Fruit fly (Drosophila melanogaster) whole organism, embryonic: ENCODE data around the gene Cpr67Fa2.

Experiments
- Atf6 ChIP-seq: fragments of 200-800 bp; sonication (Bioruptor generic); IDR thresholded peaks from 2 replicates; pipeline ENCODE4 v1.3.6; 2022; ENCODE audit warnings: missing biosample characterization, missing genetic modification characterization
- BEAF-32 ChIP-seq: fragments of 200-800 bp; sonication (Bioruptor generic); optimal IDR thresholded peaks from 3 replicates; lab custom pipeline; 2017; ENCODE audit warnings: missing biosample characterization, missing genetic modification characterization, mild to moderate bottlenecking, moderate library complexity, missing genetic modification reagents
- CG10462 ChIP-seq: fragments of 200-800 bp; sonication (Bioruptor generic); optimal IDR thresholded peaks from 2 replicates; lab custom pipeline; 2016; ENCODE audit warnings: missing biosample characterization, missing genetic modification characterization
- CG11093 ChIP-seq: fragments of 200-800 bp; sonication (Bioruptor generic); IDR thresholded peaks from 3 replicates; pipeline ENCODE4 v1.3.6; 2022; ENCODE audit warnings: missing biosample characterization, missing genetic modification characterization
- CG11398 ChIP-seq: fragments of 200-800 bp; sonication (Bioruptor generic); optimal IDR thresholded peaks from 2 replicates; lab custom pipeline; 2016; ENCODE audit warnings: missing biosample characterization, missing genetic modification characterization
- CG11456 ChIP-seq: fragments of 200-800 bp; sonication (Bioruptor generic); IDR thresholded peaks from 3 replicates; pipeline ENCODE4 v1.3.6; 2022; ENCODE audit warnings: missing biosample characterization, missing genetic modification characterization
- CG11695 ChIP-seq: fragments of 200-800 bp; sonication (Bioruptor generic); IDR thresholded peaks from 3 replicates; pipeline ENCODE4 v1.3.6; 2022; ENCODE audit warnings: missing biosample characterization, missing genetic modification characterization
- CG13123 ChIP-seq: fragments of 200-800 bp; sonication (Bioruptor generic); optimal IDR thresholded peaks from 2 replicates; lab custom pipeline; 2016; ENCODE audit warnings: missing biosample characterization, missing genetic modification characterization
- CG13624 ChIP-seq: fragments of 200-800 bp; sonication (Bioruptor generic); optimal IDR thresholded peaks from 2 replicates; lab custom pipeline; 2016; ENCODE audit warnings: missing biosample characterization, missing genetic modification characterization
- CG13894 ChIP-seq: fragments of 200-800 bp; sonication (Bioruptor generic); optimal IDR thresholded peaks from 3 replicates; lab custom pipeline; 2018; ENCODE audit warnings: missing biosample characterization, mild to moderate bottlenecking, missing genetic modification characterization, moderate library complexity
- CG14965 ChIP-seq: fragments of 200-800 bp; sonication (Bioruptor generic); optimal IDR thresholded peaks from 2 replicates; lab custom pipeline; 2016; ENCODE audit warnings: missing biosample characterization, missing genetic modification characterization, borderline replicate concordance
- CG1647 ChIP-seq: fragments of 200-800 bp; sonication (Bioruptor generic); optimal IDR thresholded peaks from 3 replicates; lab custom pipeline; 2016; ENCODE audit warnings: missing biosample characterization, missing genetic modification characterization
- CG16779 ChIP-seq: fragments of 200-800 bp; sonication (Bioruptor generic); IDR thresholded peaks from 2 replicates; pipeline ENCODE4 v1.3.6; 2022; ENCODE audit warnings: missing biosample characterization, missing genetic modification characterization
- CG17385 ChIP-seq: fragments of 200-800 bp; sonication (Bioruptor generic); optimal IDR thresholded peaks from 3 replicates; lab custom pipeline; 2018; ENCODE audit warnings: missing biosample characterization, mild to moderate bottlenecking, missing genetic modification characterization
- CG18262 ChIP-seq: fragments of 200-800 bp; optimal IDR thresholded peaks from 3 replicates; lab custom pipeline; 2019; ENCODE audit warnings: missing biosample characterization, mild to moderate bottlenecking, missing genetic modification characterization, moderate library complexity
- CG2678 ChIP-seq: fragments of 200-800 bp; sonication (Bioruptor generic); optimal IDR thresholded peaks from 3 replicates; lab custom pipeline; 2019; ENCODE audit warnings: missing biosample characterization, mild to moderate bottlenecking, missing genetic modification characterization, moderate library complexity
- CG4328 ChIP-seq: fragments of 200-800 bp; sonication (Bioruptor generic); optimal IDR thresholded peaks from 3 replicates; lab custom pipeline; 2017; ENCODE audit warnings: missing biosample characterization, missing genetic modification reagents, missing genetic modification characterization
- D19B ChIP-seq: fragments of 200-800 bp; sonication (Bioruptor generic); optimal IDR thresholded peaks from 2 replicates; lab custom pipeline; 2017; ENCODE audit warnings: missing biosample characterization, mild to moderate bottlenecking, missing genetic modification characterization
- Gug ChIP-seq: fragments of 200-800 bp; sonication (Bioruptor generic); IDR thresholded peaks from 4 replicates; pipeline ENCODE4 v1.3.6; 2022; ENCODE audit warnings: missing biosample characterization, missing genetic modification characterization
- HmgD ChIP-seq: fragments of 200-800 bp; sonication (Bioruptor generic); optimal IDR thresholded peaks from 3 replicates; lab custom pipeline; 2016; ENCODE audit warnings: missing biosample characterization, missing genetic modification characterization
- Lhr ChIP-seq: fragments of 200-800 bp; sonication (Bioruptor generic); optimal IDR thresholded peaks from 3 replicates; lab custom pipeline; 2017; ENCODE audit warnings: mild to moderate bottlenecking, missing biosample characterization, missing genetic modification reagents, missing genetic modification characterization
- Meics ChIP-seq: fragments of 200-800 bp; sonication (Bioruptor generic); optimal IDR thresholded peaks from 2 replicates; lab custom pipeline; 2017; ENCODE audit warnings: missing biosample characterization, mild to moderate bottlenecking, missing genetic modification characterization
- NFAT ChIP-seq: fragments of 200-800 bp; sonication (Bioruptor generic); IDR thresholded peaks from 2 replicates; pipeline ENCODE4 v1.3.6; 2022; ENCODE audit warnings: missing biosample characterization, missing genetic modification characterization
- Neu2 ChIP-seq: fragments of 200-800 bp; sonication (Bioruptor generic); optimal IDR thresholded peaks from 3 replicates; lab custom pipeline; 2016; ENCODE audit warnings: missing biosample characterization, missing genetic modification characterization, borderline replicate concordance
- Rx ChIP-seq: fragments of 200-800 bp; sonication (Bioruptor generic); IDR thresholded peaks from 2 replicates; pipeline ENCODE4 v1.3.6; 2022; ENCODE audit warnings: missing biosample characterization, missing genetic modification characterization
- Sox100B ChIP-seq: fragments of 200-800 bp; sonication (Bioruptor generic); optimal IDR thresholded peaks from 3 replicates; lab custom pipeline; 2018; ENCODE audit warnings: missing biosample characterization, mild to moderate bottlenecking, missing genetic modification characterization
- Xbp1 ChIP-seq: fragments of 200-800 bp; sonication (Bioruptor generic); optimal IDR thresholded peaks from 3 replicates; lab custom pipeline; 2016; ENCODE audit warnings: missing biosample characterization, mild to moderate bottlenecking, missing genetic modification characterization
- ap ChIP-seq: fragments of 200-800 bp; sonication (Bioruptor generic); IDR thresholded peaks from 2 replicates; pipeline ENCODE4 v1.3.6; 2022; ENCODE audit warnings: missing biosample characterization, missing genetic modification characterization
- ato ChIP-seq: fragments of 200-800 bp; sonication (Bioruptor generic); IDR thresholded peaks from 2 replicates; pipeline ENCODE4 v1.3.6; 2022; ENCODE audit warnings: missing biosample characterization, missing genetic modification characterization; ENCODE audit not compliant: partially characterized antibody
- bbx ChIP-seq: fragments of 200-800 bp; sonication (Bioruptor generic); IDR thresholded peaks from 2 replicates; pipeline ENCODE4 v1.3.6; 2022; ENCODE audit warnings: missing biosample characterization, missing genetic modification characterization; ENCODE audit not compliant: partially characterized antibody
- bigmax ChIP-seq: fragments of 200-800 bp; sonication (Bioruptor generic); optimal IDR thresholded peaks from 2 replicates; lab custom pipeline; 2018; ENCODE audit warnings: missing biosample characterization, mild to moderate bottlenecking, missing genetic modification characterization
- btn ChIP-seq: fragments of 200-800 bp; sonication (Bioruptor generic); optimal IDR thresholded peaks from 2 replicates; lab custom pipeline; 2016; ENCODE audit warnings: missing biosample characterization, missing genetic modification characterization
- chinmo ChIP-seq: fragments of 200-800 bp; sonication (Bioruptor generic); IDR thresholded peaks from 4 replicates; pipeline ENCODE4 v1.3.6; 2022; ENCODE audit warnings: missing biosample characterization, missing genetic modification characterization; ENCODE audit not compliant: partially characterized antibody
- dmrt99B ChIP-seq: fragments of 200-800 bp; sonication (Bioruptor generic); optimal IDR thresholded peaks from 2 replicates; lab custom pipeline; 2018; ENCODE audit warnings: missing biosample characterization, mild to moderate bottlenecking, missing genetic modification characterization, moderate library complexity
- fu2 ChIP-seq: fragments of 200-800 bp; sonication (Bioruptor generic); optimal IDR thresholded peaks from 2 replicates; lab custom pipeline; 2016; ENCODE audit warnings: missing biosample characterization, missing genetic modification characterization
- h ChIP-seq: fragments of >200 bp; optimal IDR thresholded peaks from 2 replicates; lab custom pipeline; 2017
- hbn ChIP-seq: fragments of 200-800 bp; sonication (Bioruptor generic); IDR thresholded peaks from 2 replicates; pipeline ENCODE4 v1.3.6; 2022; ENCODE audit warnings: missing biosample characterization, missing genetic modification characterization; ENCODE audit not compliant: partially characterized antibody
- lov ChIP-seq, 2 experiments: fragments of 200-800 bp in 1 of 2; fragments of >200 bp in 1 of 2; sonication (Bioruptor generic) in 1 of 2; IDR thresholded peaks in 1 of 2; optimal IDR thresholded peaks in 1 of 2; 2 replicates in 1 of 2; 3 replicates in 1 of 2; pipeline versions ENCODE4 v1.3.6 to Lab custom; 2017 to 2022; ENCODE audit warnings: missing biosample characterization in 1 of 2, missing genetic modification characterization in 1 of 2
- peb ChIP-seq: fragments of 200-800 bp; sonication (Bioruptor generic); IDR thresholded peaks from 2 replicates; pipeline ENCODE4 v1.3.6; 2022; ENCODE audit warnings: missing biosample characterization, missing genetic modification characterization
- pfk ChIP-seq: fragments of 200-800 bp; sonication (Bioruptor generic); optimal IDR thresholded peaks from 2 replicates; lab custom pipeline; 2018; ENCODE audit warnings: missing biosample characterization, mild to moderate bottlenecking, missing genetic modification characterization, moderate library complexity
- pho ChIP-seq: fragments of 200-800 bp; sonication (Bioruptor generic); optimal IDR thresholded peaks from 2 replicates; lab custom pipeline; 2016; ENCODE audit warnings: missing biosample characterization, missing genetic modification characterization
- pum ChIP-seq: fragments of 200-800 bp; sonication (Bioruptor generic); optimal IDR thresholded peaks from 2 replicates; lab custom pipeline; 2016; ENCODE audit warnings: missing biosample characterization, missing genetic modification characterization
- sc ChIP-seq, 3 experiments: fragments of >200 bp in 2 of 3; fragments of 200-800 bp in 1 of 3; sonication (Bioruptor generic) in 1 of 3; optimal IDR thresholded peaks; 2 replicates in 2 of 3; 3 replicates in 1 of 3; lab custom pipeline; 2017; ENCODE audit warnings: mild to moderate bottlenecking in 1 of 3, missing biosample characterization in 1 of 3, missing genetic modification characterization in 1 of 3, missing genetic modification reagents in 1 of 3
- sens ChIP-seq: fragments of 200-800 bp; sonication (Bioruptor generic); peaks from one replicate; lab custom pipeline; 2016; ENCODE audit warnings: missing biosample characterization, missing genetic modification characterization
- sr ChIP-seq: fragments of 200-800 bp; sonication (Bioruptor generic); IDR thresholded peaks from 3 replicates; pipeline ENCODE4 v1.3.6; 2022; ENCODE audit warnings: missing biosample characterization, missing genetic modification characterization
- stwl ChIP-seq: fragments of 200-800 bp; sonication (Bioruptor generic); optimal IDR thresholded peaks from 3 replicates; lab custom pipeline; 2018; ENCODE audit warnings: missing biosample characterization, mild to moderate bottlenecking, missing genetic modification characterization, moderate library complexity
- trh ChIP-seq: fragments of 200-800 bp; sonication (Bioruptor generic); optimal IDR thresholded peaks from 2 replicates; lab custom pipeline; 2016; ENCODE audit warnings: missing biosample characterization, missing genetic modification characterization
- vnd ChIP-seq: fragments of 200-800 bp; sonication (Bioruptor generic); IDR thresholded peaks from 3 replicates; pipeline ENCODE4 v1.3.6; 2022; ENCODE audit warnings: missing biosample characterization, missing genetic modification characterization; ENCODE audit not compliant: partially characterized antibody
- zfh2 ChIP-seq: fragments of 200-800 bp; sonication (Bioruptor generic); optimal IDR thresholded peaks from 2 replicates; lab custom pipeline; 2016; ENCODE audit warnings: missing biosample characterization, missing genetic modification characterization

Gene Cpr67Fa2

dm6 chr3L:10897534-10898255, 6.2 kb downstream of the Cpr67Fa2 start (continued):
- TF ChIP-seq CG13894 (tag; lab: Kevin White, UChicago) (no peak), sc (optimal IDR thresholded peaks at IDR 0.05; lab: Kevin White, UChicago) (no peak), sc (GFP tag; optimal IDR thresholded peaks at IDR 0.05; lab: Kevin White, UChicago) (no peak), CG11695 (GFP tag; lab: Robert Waterston, UW) (no peak), ap (GFP tag; lab: Robert Waterston, UW) (no peak), bbx (no peak), CG11398 (GFP tag; lab: Kevin White, UChicago) (no peak), CG4328 (GFP tag; lab: Kevin White, UChicago) (no peak), zfh2 (GFP tag; lab: Kevin White, UChicago) (no peak), pfk (no peak), Meics (GFP tag; lab: Kevin White, UChicago) (no peak), h (lab: Kevin White, UChicago) (no peak), CG2678 (tag; lab: Kevin White, UChicago) (peak; percentile 22), CG17385 (GFP tag; lab: Kevin White, UChicago) (no peak), lov (optimal IDR thresholded peaks at IDR 0.05; lab: Kevin White, UChicago) (no peak), lov (GFP tag; IDR thresholded peaks at IDR 0.05; lab: Robert Waterston, UW) (no peak), CG1647 (no peak), Sox100B (no peak), btn (GFP tag; lab: Kevin White, UChicago) (no peak), sens (GFP tag; lab: Kevin White, UChicago) (peak; percentile 81), CG10462 (no peak), NFAT (GFP tag; lab: Robert Waterston, UW) (no peak), CG13624 (no peak), bigmax (no peak), CG14965 (GFP tag; lab: Kevin White, UChicago) (no peak), Gug (GFP tag; lab: Robert Waterston, UW) (no peak), stwl (tag; lab: Kevin White, UChicago) (no peak), ato (GFP tag; lab: Robert Waterston, UW) (no peak), CG11093 (GFP tag; lab: Robert Waterston, UW) (no peak), CG11456 (GFP tag; lab: Robert Waterston, UW) (no peak), CG16779 (GFP tag; lab: Robert Waterston, UW) (no peak), pum (GFP tag; lab: Kevin White, UChicago) (no peak), hbn (GFP tag; lab: Robert Waterston, UW) (no peak), CG18262 (peak; percentile 8), sr (GFP tag; lab: Robert Waterston, UW) (peak; percentile 38; the same call in 1 of the 3 replicates), Lhr (GFP tag; lab: Kevin White, UChicago) (no peak), Neu2 (GFP tag; lab: Kevin White, UChicago) (no peak), dmrt99B (tag; lab: Kevin White, UChicago) (peak; percentile 3), BEAF-32 (GFP tag; lab: Kevin White, UChicago) (no peak), chinmo (GFP tag; lab: Robert Waterston, UW) (peak; percentile 83; the same call in 2 of the 4 replicates), Xbp1 (GFP tag; lab: Kevin White, UChicago) (no peak), fu2 (GFP tag; lab: Kevin White, UChicago) (no peak), Rx (GFP tag; lab: Robert Waterston, UW) (no peak), HmgD (GFP tag; lab: Kevin White, UChicago) (no peak), trh (no peak), peb (no peak), vnd (GFP tag; lab: Robert Waterston, UW) (no peak), CG13123 (GFP tag; lab: Kevin White, UChicago) (no peak), pho (GFP tag; lab: Kevin White, UChicago) (no peak), Atf6 (GFP tag; lab: Robert Waterston, UW) (no peak), D19B (GFP tag; lab: Kevin White, UChicago) (peak; percentile 89)
